Worm (Caenorhabditis elegans) whole organism, L3 larva: Measurements from ENCODE around the gene grd-1.

Experiments
- mdl-1 ChIP-seq: fragments of 150-350 bp; optimal IDR thresholded peaks from 2 replicates; lab custom pipeline; 2014; ENCODE audit warnings: missing biosample characterization, missing genetic modification characterization
- nhr-28 ChIP-seq: fragments of 150-350 bp; optimal IDR thresholded peaks from 2 replicates; lab custom pipeline; 2014; ENCODE audit warnings: missing biosample characterization, missing genetic modification characterization

- TF ChIP-seq mdl-1 (tag; lab: Kevin White, UChicago) (no peak), nhr-28 (no peak)
These were observed 40.9 kb upstream of the grd-1 start, which contains the start of gene apt-9 for ce11 chrX:11068334-11068733.
